Fruit fly (Drosophila melanogaster) S2 (cell line): ENCODE results near the gene MED14.

Experiments
- CG8478 ChIP-seq: fragments of >200 bp; optimal IDR thresholded peaks from 2 replicates; lab custom pipeline; 2018
- CTCF ChIP-seq, 2 experiments: fragments of >200 bp; optimal IDR thresholded peaks; 2 replicates each; lab custom pipeline; 2018

- no peak for TF ChIP-seq CTCF (optimal IDR thresholded peaks at IDR 0.05; lab: Kevin White, UChicago)
- TF ChIP-seq CG8478 (lab: Kevin White, UChicago): no peak
These were observed 23.0 kb downstream of the MED14 start for dm6 chr3L:616099-616481.
